Worm (Caenorhabditis elegans) whole organism, L2 larva: Measurements from ENCODE around the gene ugt-55.

Experiments used
- F13H6.1 ChIP-seq: sonication (generic microtip); optimal IDR thresholded peaks from 2 replicates; lab custom pipeline; 2016; ENCODE audit warnings: missing genetic modification characterization, missing compliant biosample characterization
- ama-1 ChIP-seq: fragments of 150-350 bp; optimal IDR thresholded peaks from 2 replicates; lab custom pipeline; 2018; ENCODE audit warnings: inconsistent platforms
- fos-1 ChIP-seq: fragments of 150-350 bp; optimal IDR thresholded peaks from 2 replicates; lab custom pipeline; 2014; ENCODE audit warnings: missing biosample characterization, missing genetic modification characterization
- nhr-10 ChIP-seq: sonication (generic microtip); optimal IDR thresholded peaks from 2 replicates; lab custom pipeline; 2017; ENCODE audit warnings: missing biosample characterization, missing genetic modification characterization
- nhr-237 ChIP-seq: fragments of 150-350 bp; optimal IDR thresholded peaks from 2 replicates; lab custom pipeline; 2014; ENCODE audit warnings: missing biosample characterization, missing genetic modification characterization

DNA sequence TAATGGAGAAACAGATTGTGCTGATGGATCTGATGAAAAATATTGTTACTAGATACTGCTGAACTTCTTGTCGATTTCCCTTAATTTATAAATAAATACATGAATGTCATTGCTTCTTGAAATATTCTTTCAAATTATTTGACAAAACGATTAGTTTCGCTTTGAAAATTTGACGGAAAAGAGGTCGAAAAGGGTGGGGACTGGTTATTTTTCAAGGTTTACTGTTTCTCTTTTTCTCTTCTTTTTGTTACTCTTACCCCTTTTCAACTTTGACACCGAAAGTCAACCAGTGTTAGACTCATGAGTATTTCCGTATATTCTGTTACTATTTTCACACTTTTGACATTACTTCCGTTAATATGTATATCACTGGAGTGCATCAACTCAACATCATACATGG, 1.2 kb upstream of the ugt-55 start, which contains the start of gene T04H1.12:
- TF ChIP-seq fos-1 (tag; lab: Kevin White, UChicago) (no peak), nhr-237 (tag; lab: Kevin White, UChicago) (no peak), F13H6.1 (tag; lab: Kevin White, UChicago) (no peak), nhr-10 (no peak), ama-1 (no peak)
